Fruit fly (Drosophila melanogaster) whole organism, embryonic: ENCODE measurements around the gene Spec2.

Experiments used
- Blimp-1 ChIP-seq: fragments of 200-800 bp; sonication (Bioruptor generic); optimal IDR thresholded peaks from 3 replicates; lab custom pipeline; 2018; ENCODE audit warnings: missing biosample characterization, missing genetic modification characterization, mild to moderate bottlenecking, moderate library complexity, missing genetic modification reagents
- CG10267 ChIP-seq: fragments of 200-800 bp; sonication (Bioruptor generic); optimal IDR thresholded peaks from 2 replicates; lab custom pipeline; 2018; ENCODE audit warnings: missing biosample characterization, mild to moderate bottlenecking, missing genetic modification characterization, moderate library complexity
- CG11085 ChIP-seq: fragments of 200-800 bp; sonication (Bioruptor generic); IDR thresholded peaks from 2 replicates; pipeline ENCODE4 v1.3.6; 2022; ENCODE audit warnings: missing biosample characterization, missing genetic modification characterization
- CG11504 ChIP-seq: fragments of 200-800 bp; sonication (Bioruptor generic); optimal IDR thresholded peaks from 3 replicates; lab custom pipeline; 2019; ENCODE audit warnings: missing biosample characterization, mild to moderate bottlenecking, missing genetic modification characterization, moderate library complexity
- CG12104 ChIP-seq: fragments of 200-800 bp; sonication (Bioruptor generic); optimal IDR thresholded peaks from 3 replicates; lab custom pipeline; 2016; ENCODE audit warnings: missing biosample characterization, missing genetic modification characterization
- CG1529 ChIP-seq: fragments of 200-800 bp; sonication (Bioruptor generic); optimal IDR thresholded peaks from 3 replicates; lab custom pipeline; 2018; ENCODE audit warnings: missing biosample characterization, missing genetic modification characterization
- CG17328 ChIP-seq: fragments of 200-800 bp; sonication (Bioruptor generic); IDR thresholded peaks from 2 replicates; pipeline ENCODE4 v1.3.6; 2022; ENCODE audit warnings: missing biosample characterization, missing genetic modification characterization
- CG17385 ChIP-seq: fragments of 200-800 bp; sonication (Bioruptor generic); optimal IDR thresholded peaks from 3 replicates; lab custom pipeline; 2018; ENCODE audit warnings: missing biosample characterization, mild to moderate bottlenecking, missing genetic modification characterization
- CG17802 ChIP-seq: fragments of 200-800 bp; sonication (Bioruptor generic); optimal IDR thresholded peaks from 2 replicates; lab custom pipeline; 2018; ENCODE audit warnings: missing biosample characterization, mild to moderate bottlenecking, missing genetic modification characterization, moderate library complexity
- CG17829 ChIP-seq: fragments of 200-800 bp; optimal IDR thresholded peaks from 2 replicates; lab custom pipeline; 2019; ENCODE audit warnings: missing biosample characterization, mild to moderate bottlenecking, missing genetic modification characterization, moderate library complexity
- CG2116 ChIP-seq: fragments of 200-800 bp; sonication (Bioruptor generic); optimal IDR thresholded peaks from 3 replicates; lab custom pipeline; 2018; ENCODE audit warnings: missing biosample characterization, mild to moderate bottlenecking, missing genetic modification characterization
- CG2129 ChIP-seq: fragments of 200-800 bp; sonication (Bioruptor generic); IDR thresholded peaks from 2 replicates; pipeline ENCODE4 v1.3.6; 2022; ENCODE audit warnings: missing biosample characterization, missing genetic modification characterization; ENCODE audit not compliant: partially characterized antibody
- CG2202 ChIP-seq: fragments of 200-800 bp; sonication (Bioruptor generic); optimal IDR thresholded peaks from 2 replicates; lab custom pipeline; 2018; ENCODE audit warnings: missing biosample characterization, mild to moderate bottlenecking, missing genetic modification characterization
- CG31365 ChIP-seq: fragments of 200-800 bp; sonication (Bioruptor generic); optimal IDR thresholded peaks from 2 replicates; lab custom pipeline; 2018; ENCODE audit warnings: missing biosample characterization, mild to moderate bottlenecking, missing genetic modification characterization
- CG33557 ChIP-seq: fragments of 200-800 bp; sonication (Bioruptor generic); optimal IDR thresholded peaks from 2 replicates; lab custom pipeline; 2019; ENCODE audit warnings: missing biosample characterization, mild to moderate bottlenecking, missing genetic modification characterization, moderate library complexity
- CG4360 ChIP-seq: fragments of 200-800 bp; sonication (Bioruptor generic); IDR thresholded peaks from 2 replicates; pipeline ENCODE4 v1.3.6; 2022; ENCODE audit warnings: missing biosample characterization, missing genetic modification characterization
- CG4854 ChIP-seq: fragments of 200-800 bp; sonication (Bioruptor generic); optimal IDR thresholded peaks from 2 replicates; lab custom pipeline; 2016; ENCODE audit warnings: missing biosample characterization, missing genetic modification characterization, inconsistent platforms
- CG5180 ChIP-seq: fragments of 200-800 bp; sonication (Bioruptor generic); optimal IDR thresholded peaks from 3 replicates; lab custom pipeline; 2017; ENCODE audit warnings: missing biosample characterization, missing genetic modification characterization, mild to moderate bottlenecking, moderate library complexity, missing genetic modification reagents
- CG6813 ChIP-seq: fragments of 200-800 bp; sonication (Bioruptor generic); optimal IDR thresholded peaks from 2 replicates; lab custom pipeline; 2017; ENCODE audit warnings: missing biosample characterization, missing genetic modification characterization, mild to moderate bottlenecking, moderate library complexity, missing genetic modification reagents
- CG8359 ChIP-seq: fragments of 200-800 bp; sonication (Bioruptor generic); optimal IDR thresholded peaks from 2 replicates; lab custom pipeline; 2017; ENCODE audit warnings: missing biosample characterization, mild to moderate bottlenecking, missing genetic modification characterization, borderline replicate concordance
- D ChIP-seq, 2 experiments: fragments of 200-800 bp in 1 of 2; fragments of >200 bp in 1 of 2; sonication (Bioruptor generic) in 1 of 2; optimal IDR thresholded peaks; 2 replicates in 1 of 2; 3 replicates in 1 of 2; lab custom pipeline; 2017; ENCODE audit warnings: mild to moderate bottlenecking in 1 of 2, missing biosample characterization in 1 of 2, missing genetic modification characterization in 1 of 2, missing genetic modification reagents in 1 of 2
- Dbx ChIP-seq: fragments of 200-800 bp; sonication (Bioruptor generic); IDR thresholded peaks from 3 replicates; pipeline ENCODE4 v1.3.6; 2022; ENCODE audit warnings: missing biosample characterization, missing genetic modification characterization
- Deaf1 ChIP-seq: fragments of 200-800 bp; optimal IDR thresholded peaks from 3 replicates; lab custom pipeline; 2019; ENCODE audit warnings: missing biosample characterization, mild to moderate bottlenecking, missing genetic modification characterization, moderate library complexity
- Dip3 ChIP-seq: fragments of 200-800 bp; sonication (Bioruptor generic); optimal IDR thresholded peaks from 3 replicates; lab custom pipeline; 2016; ENCODE audit warnings: missing biosample characterization, missing genetic modification characterization
- E2f2 ChIP-seq: fragments of 200-800 bp; sonication (Bioruptor generic); IDR thresholded peaks from 2 replicates; pipeline ENCODE4 v1.3.6; 2022; ENCODE audit warnings: missing biosample characterization, missing genetic modification characterization
- Gug ChIP-seq: fragments of 200-800 bp; sonication (Bioruptor generic); IDR thresholded peaks from 4 replicates; pipeline ENCODE4 v1.3.6; 2022; ENCODE audit warnings: missing biosample characterization, missing genetic modification characterization
- Hey ChIP-seq: fragments of 200-800 bp; sonication (Bioruptor generic); optimal IDR thresholded peaks from 3 replicates; lab custom pipeline; 2018; ENCODE audit warnings: missing biosample characterization, mild to moderate bottlenecking, missing genetic modification characterization
- Kr ChIP-seq: fragments of 200-800 bp; sonication (Bioruptor generic); optimal IDR thresholded peaks from 2 replicates; lab custom pipeline; 2017; ENCODE audit warnings: missing biosample characterization, mild to moderate bottlenecking, missing genetic modification characterization
- Nf-YA ChIP-seq: fragments of 200-800 bp; sonication (Bioruptor generic); IDR thresholded peaks from 2 replicates; pipeline ENCODE4 v1.3.6; 2022; ENCODE audit warnings: missing biosample characterization, missing genetic modification characterization
- Nf-YC ChIP-seq: fragments of 200-800 bp; optimal IDR thresholded peaks from 3 replicates; lab custom pipeline; 2019; ENCODE audit warnings: missing biosample characterization, mild to moderate bottlenecking, missing genetic modification characterization, moderate library complexity
- Rx ChIP-seq: fragments of 200-800 bp; sonication (Bioruptor generic); IDR thresholded peaks from 2 replicates; pipeline ENCODE4 v1.3.6; 2022; ENCODE audit warnings: missing biosample characterization, missing genetic modification characterization
- Side ChIP-seq: fragments of 200-800 bp; sonication (Bioruptor generic); optimal IDR thresholded peaks from 2 replicates; lab custom pipeline; 2016; ENCODE audit warnings: missing biosample characterization, missing genetic modification characterization
- ap ChIP-seq: fragments of 200-800 bp; sonication (Bioruptor generic); IDR thresholded peaks from 2 replicates; pipeline ENCODE4 v1.3.6; 2022; ENCODE audit warnings: missing biosample characterization, missing genetic modification characterization
- ara ChIP-seq: fragments of 200-800 bp; sonication (Bioruptor generic); IDR thresholded peaks from 2 replicates; pipeline ENCODE4 v1.3.6; 2022; ENCODE audit warnings: missing biosample characterization, missing genetic modification characterization
- bcd ChIP-seq: fragments of 200-800 bp; sonication (Bioruptor generic); optimal IDR thresholded peaks from 2 replicates; lab custom pipeline; 2017; ENCODE audit warnings: missing biosample characterization, mild to moderate bottlenecking, missing genetic modification characterization
- crol ChIP-seq: fragments of 200-800 bp; sonication (Bioruptor generic); IDR thresholded peaks from 2 replicates; pipeline ENCODE4 v1.3.6; 2022; ENCODE audit warnings: missing biosample characterization, missing genetic modification characterization
- dmrt11E ChIP-seq: fragments of 200-800 bp; sonication (Bioruptor generic); optimal IDR thresholded peaks from 3 replicates; lab custom pipeline; 2018; ENCODE audit warnings: missing biosample characterization, mild to moderate bottlenecking, missing genetic modification characterization, moderate library complexity
- esg ChIP-seq: fragments of 200-800 bp; sonication (Bioruptor generic); conservative IDR thresholded peaks from 2 replicates; pipeline ENCODE4 v1.3.6; 2022; ENCODE audit warnings: missing biosample characterization, missing genetic modification characterization
- gfzf ChIP-seq: fragments of 200-800 bp; sonication (Bioruptor generic); optimal IDR thresholded peaks from 2 replicates; lab custom pipeline; 2016; ENCODE audit warnings: missing biosample characterization, mild to moderate bottlenecking, missing genetic modification characterization, moderate library complexity
- gsb-n ChIP-seq: fragments of 200-800 bp; sonication (Bioruptor generic); optimal IDR thresholded peaks from 3 replicates; lab custom pipeline; 2018; ENCODE audit warnings: missing biosample characterization, mild to moderate bottlenecking, missing genetic modification characterization
- h ChIP-seq: fragments of >200 bp; optimal IDR thresholded peaks from 2 replicates; lab custom pipeline; 2017
- ham ChIP-seq: fragments of 200-800 bp; sonication (Bioruptor generic); IDR thresholded peaks from 2 replicates; pipeline ENCODE4 v1.3.6; 2022; ENCODE audit warnings: missing biosample characterization, missing genetic modification characterization
- nmo ChIP-seq: fragments of 200-800 bp; sonication (Bioruptor generic); optimal IDR thresholded peaks from 2 replicates; lab custom pipeline; 2018; ENCODE audit warnings: missing biosample characterization, mild to moderate bottlenecking, missing genetic modification characterization, moderate library complexity
- peb ChIP-seq: fragments of 200-800 bp; sonication (Bioruptor generic); IDR thresholded peaks from 2 replicates; pipeline ENCODE4 v1.3.6; 2022; ENCODE audit warnings: missing biosample characterization, missing genetic modification characterization
- rib ChIP-seq: fragments of 200-800 bp; sonication (Bioruptor generic); IDR thresholded peaks from 2 replicates; pipeline ENCODE4 v1.3.6; 2022; ENCODE audit warnings: missing biosample characterization, missing genetic modification characterization
- sens-2 ChIP-seq: fragments of 200-800 bp; sonication (Bioruptor generic); IDR thresholded peaks from 2 replicates; pipeline ENCODE4 v1.3.6; 2022; ENCODE audit warnings: missing biosample characterization, missing genetic modification characterization
- sna ChIP-seq: fragments of 200-800 bp; sonication (Bioruptor generic); IDR thresholded peaks from 2 replicates; pipeline ENCODE4 v1.3.6; 2022; ENCODE audit warnings: missing biosample characterization, missing genetic modification characterization; ENCODE audit not compliant: partially characterized antibody
- toy ChIP-seq: fragments of 200-800 bp; sonication (Bioruptor generic); IDR thresholded peaks from 2 replicates; pipeline ENCODE4 v1.3.6; 2022; ENCODE audit warnings: missing biosample characterization, missing genetic modification characterization
- ttk ChIP-seq: fragments of 200-800 bp; sonication (Bioruptor generic); IDR thresholded peaks from 2 replicates; pipeline ENCODE4 v2.1.2; 2022; ENCODE audit warnings: missing biosample characterization, missing genetic modification characterization
- tx ChIP-seq: fragments of 200-800 bp; sonication (Bioruptor generic); optimal IDR thresholded peaks from 2 replicates; lab custom pipeline; 2016; ENCODE audit warnings: missing biosample characterization, missing genetic modification characterization
- vfl ChIP-seq: fragments of 200-800 bp; sonication (Bioruptor generic); optimal IDR thresholded peaks from 2 replicates; lab custom pipeline; 2016; ENCODE audit warnings: missing biosample characterization, missing genetic modification characterization

The Spec2 gene

DNA sequence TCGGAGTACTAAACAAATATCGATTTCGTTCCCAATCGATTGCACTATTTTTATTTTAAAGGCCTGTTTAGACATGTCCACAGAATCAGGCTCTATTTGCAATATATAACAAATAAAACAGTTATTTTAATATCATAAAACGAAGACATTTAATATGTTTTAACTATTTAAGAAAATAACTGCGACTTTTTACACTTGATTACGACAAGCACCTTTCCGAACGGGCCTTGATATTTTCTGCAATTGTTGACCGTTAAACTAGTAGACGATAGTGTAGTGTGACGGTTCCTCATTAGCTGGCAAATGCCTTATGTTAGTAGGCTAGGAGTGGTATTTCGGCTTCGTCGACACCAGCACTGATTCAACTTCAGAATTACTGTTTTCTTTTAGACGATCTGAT, 55.3 kb downstream of the Spec2 start, which contains the start of the genes CG2931 and Rheb (continued):
- TF ChIP-seq sna (GFP tag; lab: Robert Waterston, UW) (peak; percentile 89), Kr (GFP tag; lab: Kevin White, UChicago) (no peak), gfzf (GFP tag; lab: Kevin White, UChicago) (peak; percentile 92), CG11085 (GFP tag; lab: Robert Waterston, UW) (peak; percentile 63; the same call in 1 of the 2 replicates), Dbx (peak; percentile 73; the same call in 2 of the 3 replicates), rib (no peak), gsb-n (tag; lab: Kevin White, UChicago) (peak; percentile 29), crol (no peak), CG31365 (tag; lab: Kevin White, UChicago) (no peak), ham (GFP tag; lab: Robert Waterston, UW) (no peak), tx (GFP tag; lab: Kevin White, UChicago) (peak; percentile 32), CG10267 (peak; percentile 80), CG4854 (peak; percentile 27), Dip3 (GFP tag; lab: Kevin White, UChicago) (peak; percentile 53), dmrt11E (tag; lab: Kevin White, UChicago) (peak; percentile 64), Rx (GFP tag; lab: Robert Waterston, UW) (peak; percentile 41), CG12104 (GFP tag; lab: Kevin White, UChicago) (no peak), CG1529 (GFP tag; lab: Kevin White, UChicago) (peak; percentile 4), CG2202 (tag; lab: Kevin White, UChicago) (no peak), toy (GFP tag; lab: Robert Waterston, UW) (no peak), CG33557 (GFP tag; lab: Kevin White, UChicago) (peak; percentile 44), peb (GFP tag; lab: Robert Waterston, UW) (peak; percentile 47), CG2129 (GFP tag; lab: Robert Waterston, UW) (peak; percentile 66), CG17802 (tag; lab: Kevin White, UChicago) (peak; percentile 100), CG17385 (GFP tag; lab: Kevin White, UChicago) (peak; percentile 45), Nf-YC (tag; lab: Kevin White, UChicago) (peak; percentile 61), Side (no peak), ap (GFP tag; lab: Robert Waterston, UW) (peak; percentile 42; the same call in 1 of the 2 replicates), Deaf1 (tag; lab: Kevin White, UChicago) (peak; percentile 42), Hey (tag; lab: Kevin White, UChicago) (no peak), CG17829 (peak; percentile 83), ara (GFP tag; lab: Robert Waterston, UW) (peak; percentile 58), E2f2 (peak; percentile 51; the same call in 1 of the 2 replicates), CG8359 (GFP tag; lab: Kevin White, UChicago) (no peak), D (optimal IDR thresholded peaks at IDR 0.05; lab: Kevin White, UChicago) (no peak), D (GFP tag; optimal IDR thresholded peaks at IDR 0.05; lab: Kevin White, UChicago) (no peak), h (lab: Kevin White, UChicago) (no peak), ttk (0 out of 2 replicates have a peak, but pooled peaks have one; percentile 57), CG11504 (tag; lab: Kevin White, UChicago) (no peak), CG4360 (GFP tag; lab: Robert Waterston, UW) (no peak), bcd (peak; percentile 42), CG17328 (GFP tag; lab: Robert Waterston, UW) (peak; percentile 49), CG5180 (GFP tag; lab: Kevin White, UChicago) (no peak), sens-2 (GFP tag; lab: Robert Waterston, UW) (no peak), vfl (GFP tag; lab: Kevin White, UChicago) (peak; percentile 42), nmo (GFP tag; lab: Kevin White, UChicago) (peak; percentile 84), Nf-YA (GFP tag; lab: Robert Waterston, UW) (no peak), CG2116 (GFP tag; lab: Kevin White, UChicago) (peak; percentile 83), Gug (GFP tag; lab: Robert Waterston, UW) (no peak; the same call in 3 of the 4 replicates), CG6813 (no peak), Blimp-1 (GFP tag; lab: Kevin White, UChicago) (peak; percentile 60), esg (GFP tag; lab: Robert Waterston, UW) (peak; percentile 71)
